Worm (Caenorhabditis elegans): ENCODE measurements around the gene nlp-20.
A peak's percentile ranks its signal among the peaks of the same experiment; 100 is the strongest.

Gene nlp-20

ce11 chrIV:7633020-7633419, 9.9 kb downstream of the nlp-20 start, which contains the start of gene plp-1:
TSS of gene plp-1 (plus strand) at chrIV:7633360.
- TF ChIP-seq F13C5.2 (tag; optimal IDR thresholded peaks at IDR 0.05), result no peak
- no peak for TF ChIP-seq ceh-13 (GFP tag; optimal IDR thresholded peaks at IDR 0.05)
- no peak for TF ChIP-seq pes-1 (GFP tag; IDR thresholded peaks at IDR 0.05)
- no peak for TF ChIP-seq ama-1 (optimal IDR thresholded peaks at IDR 0.05)
- no peak for TF ChIP-seq hmg-4 (GFP tag; optimal IDR thresholded peaks at IDR 0.05)
- no peak for TF ChIP-seq B0310.2 (tag; optimal IDR thresholded peaks at IDR 0.05)
- no peak for TF ChIP-seq flt-1 (GFP tag; IDR thresholded peaks at IDR 0.05)
- no peak for TF ChIP-seq sea-1 (GFP tag; conservative IDR thresholded peaks at IDR 0.05)
- no peak for TF ChIP-seq hnd-1 (tag; optimal IDR thresholded peaks at IDR 0.05)
- no peak for TF ChIP-seq tra-4 (tag; optimal IDR thresholded peaks at IDR 0.05)
- TF ChIP-seq hmbx-1 (tag; optimal IDR thresholded peaks at IDR 0.05), result no peak
- TF ChIP-seq scrt-1 (GFP tag; IDR thresholded peaks at IDR 0.05), result no peak
- no peak for TF ChIP-seq ets-7 (tag; optimal IDR thresholded peaks at IDR 0.05)
- no peak for TF ChIP-seq aly-1 (tag; optimal IDR thresholded peaks at IDR 0.05)
- TF ChIP-seq tbx-37 (GFP tag; conservative IDR thresholded peaks at IDR 0.05), result no peak
- TF ChIP-seq ceh-36 (tag; optimal IDR thresholded peaks at IDR 0.05), result no peak
- TF ChIP-seq tbx-11 (GFP tag; IDR thresholded peaks at IDR 0.05), result no peak

ce11 chrIV:7632535-7632934, 10.3 kb downstream of the nlp-20 start, which contains the start of gene F45E4.6:
TSS of gene F45E4.6 (minus strand) at chrIV:7632548.
- TF ChIP-seq sea-1 (GFP tag; conservative IDR thresholded peaks at IDR 0.05) (no peak), flt-1 (GFP tag; IDR thresholded peaks at IDR 0.05) (no peak), B0310.2 (tag; optimal IDR thresholded peaks at IDR 0.05) (no peak)

ce11 chrIV:7628942-7629341, 13.9 kb downstream of the nlp-20 start, which contains the start of gene F45E4.5:
TSS of gene F45E4.5 (minus strand) at chrIV:7629042.
- TF ChIP-seq aly-1 (tag; optimal IDR thresholded peaks at IDR 0.05) (no peak), tra-4 (tag; optimal IDR thresholded peaks at IDR 0.05) (no peak), scrt-1 (GFP tag; IDR thresholded peaks at IDR 0.05) (no peak), ets-7 (tag; optimal IDR thresholded peaks at IDR 0.05) (no peak), tbx-11 (GFP tag; IDR thresholded peaks at IDR 0.05) (no peak), F13C5.2 (tag; optimal IDR thresholded peaks at IDR 0.05) (no peak), hmg-4 (GFP tag; optimal IDR thresholded peaks at IDR 0.05) (no peak), pes-1 (GFP tag; IDR thresholded peaks at IDR 0.05) (no peak), hmbx-1 (tag; optimal IDR thresholded peaks at IDR 0.05) (no peak), sea-1 (GFP tag; conservative IDR thresholded peaks at IDR 0.05) (no peak), ama-1 (optimal IDR thresholded peaks at IDR 0.05) (no peak), B0310.2 (tag; optimal IDR thresholded peaks at IDR 0.05) (no peak), tbx-37 (GFP tag; conservative IDR thresholded peaks at IDR 0.05) (no peak), flt-1 (GFP tag; IDR thresholded peaks at IDR 0.05) (no peak), hnd-1 (tag; optimal IDR thresholded peaks at IDR 0.05) (no peak), ceh-36 (tag; optimal IDR thresholded peaks at IDR 0.05) (no peak), ceh-13 (GFP tag; optimal IDR thresholded peaks at IDR 0.05) (no peak)

- TF ChIP-seq scrt-1 (GFP tag; IDR thresholded peaks at IDR 0.05) (no peak), ama-1 (optimal IDR thresholded peaks at IDR 0.05) (no peak), hmg-4 (GFP tag; optimal IDR thresholded peaks at IDR 0.05) (no peak), aly-1 (tag; optimal IDR thresholded peaks at IDR 0.05) (no peak), F13C5.2 (tag; optimal IDR thresholded peaks at IDR 0.05) (no peak), tbx-11 (GFP tag; IDR thresholded peaks at IDR 0.05) (no peak), hnd-1 (tag; optimal IDR thresholded peaks at IDR 0.05) (no peak), tbx-37 (GFP tag; conservative IDR thresholded peaks at IDR 0.05) (no peak)
Observed at ce11 chrIV:7623868-7624267, 19.0 kb downstream of the nlp-20 start.

ce11 chrIV:7623078-7623477, 19.8 kb downstream of the nlp-20 start:
- TF ChIP-seq ceh-13 (GFP tag; optimal IDR thresholded peaks at IDR 0.05), result no peak
- no peak for TF ChIP-seq ets-7 (tag; optimal IDR thresholded peaks at IDR 0.05)

- TF ChIP-seq scrt-1 (GFP tag; IDR thresholded peaks at IDR 0.05) (no peak), hmg-4 (GFP tag; optimal IDR thresholded peaks at IDR 0.05) (no peak), tbx-37 (GFP tag; conservative IDR thresholded peaks at IDR 0.05) (no peak), sea-1 (GFP tag; conservative IDR thresholded peaks at IDR 0.05) (no peak), pes-1 (GFP tag; IDR thresholded peaks at IDR 0.05) (no peak), ama-1 (optimal IDR thresholded peaks at IDR 0.05) (no peak), ets-7 (tag; optimal IDR thresholded peaks at IDR 0.05) (no peak), ceh-36 (tag; optimal IDR thresholded peaks at IDR 0.05) (no peak), flt-1 (GFP tag; IDR thresholded peaks at IDR 0.05) (no peak), hnd-1 (tag; optimal IDR thresholded peaks at IDR 0.05) (no peak), ceh-13 (GFP tag; optimal IDR thresholded peaks at IDR 0.05) (no peak), hmbx-1 (tag; optimal IDR thresholded peaks at IDR 0.05) (no peak), tra-4 (tag; optimal IDR thresholded peaks at IDR 0.05) (no peak), F13C5.2 (tag; optimal IDR thresholded peaks at IDR 0.05) (no peak), aly-1 (tag; optimal IDR thresholded peaks at IDR 0.05) (no peak), B0310.2 (tag; optimal IDR thresholded peaks at IDR 0.05) (no peak), tbx-11 (GFP tag; IDR thresholded peaks at IDR 0.05) (no peak)
Observed at ce11 chrIV:7620450-7620849, 22.4 kb downstream of the nlp-20 start.

- TF ChIP-seq tbx-11 (GFP tag; IDR thresholded peaks at IDR 0.05) (0 out of 2 replicates have a peak, but pooled peaks have one; percentile 21), ama-1 (optimal IDR thresholded peaks at IDR 0.05) (no peak), sea-1 (GFP tag; conservative IDR thresholded peaks at IDR 0.05) (0 out of 2 replicates have a peak, but pooled peaks have one; percentile 9), ceh-36 (tag; optimal IDR thresholded peaks at IDR 0.05) (no peak), B0310.2 (tag; optimal IDR thresholded peaks at IDR 0.05) (no peak)
Observed at ce11 chrIV:7619261-7619660, 23.6 kb downstream of the nlp-20 start.

ce11 chrIV:7612523-7612922, 30.3 kb downstream of the nlp-20 start:
- TF ChIP-seq hmbx-1 (tag; optimal IDR thresholded peaks at IDR 0.05), result no peak
- no peak for TF ChIP-seq hmg-4 (GFP tag; optimal IDR thresholded peaks at IDR 0.05)
- no peak for TF ChIP-seq ceh-36 (tag; optimal IDR thresholded peaks at IDR 0.05)
- TF ChIP-seq pes-1 (GFP tag; IDR thresholded peaks at IDR 0.05), result no peak
- TF ChIP-seq ceh-13 (GFP tag; optimal IDR thresholded peaks at IDR 0.05), result no peak
- TF ChIP-seq B0310.2 (tag; optimal IDR thresholded peaks at IDR 0.05), result no peak
- no peak for TF ChIP-seq tra-4 (tag; optimal IDR thresholded peaks at IDR 0.05)
- TF ChIP-seq ets-7 (tag; optimal IDR thresholded peaks at IDR 0.05), result no peak
- no peak for TF ChIP-seq scrt-1 (GFP tag; IDR thresholded peaks at IDR 0.05)
- no peak for TF ChIP-seq aly-1 (tag; optimal IDR thresholded peaks at IDR 0.05)
- TF ChIP-seq tbx-11 (GFP tag; IDR thresholded peaks at IDR 0.05), result no peak
- no peak for TF ChIP-seq ama-1 (optimal IDR thresholded peaks at IDR 0.05)
- no peak for TF ChIP-seq hnd-1 (tag; optimal IDR thresholded peaks at IDR 0.05)
- TF ChIP-seq tbx-37 (GFP tag; conservative IDR thresholded peaks at IDR 0.05), result no peak
- TF ChIP-seq flt-1 (GFP tag; IDR thresholded peaks at IDR 0.05), result no peak
- no peak for TF ChIP-seq F13C5.2 (tag; optimal IDR thresholded peaks at IDR 0.05)
- no peak for TF ChIP-seq sea-1 (GFP tag; conservative IDR thresholded peaks at IDR 0.05)
